Worm (Caenorhabditis elegans) whole organism, L4/young adult: ENCODE measurements around the gene F47C12.13.

Experiments
- W03F9.2 ChIP-seq: fragments of 150-350 bp; optimal IDR thresholded peaks from 2 replicates; lab custom pipeline; 2014; ENCODE audit warnings: missing biosample characterization, missing genetic modification characterization
- him-1 ChIP-seq: sonication (generic microtip); optimal IDR thresholded peaks from 2 replicates; lab custom pipeline; 2016; ENCODE audit warnings: missing genotype, missing genetic modification reagents, missing genetic modification characterization, missing compliant biosample characterization

DNA sequence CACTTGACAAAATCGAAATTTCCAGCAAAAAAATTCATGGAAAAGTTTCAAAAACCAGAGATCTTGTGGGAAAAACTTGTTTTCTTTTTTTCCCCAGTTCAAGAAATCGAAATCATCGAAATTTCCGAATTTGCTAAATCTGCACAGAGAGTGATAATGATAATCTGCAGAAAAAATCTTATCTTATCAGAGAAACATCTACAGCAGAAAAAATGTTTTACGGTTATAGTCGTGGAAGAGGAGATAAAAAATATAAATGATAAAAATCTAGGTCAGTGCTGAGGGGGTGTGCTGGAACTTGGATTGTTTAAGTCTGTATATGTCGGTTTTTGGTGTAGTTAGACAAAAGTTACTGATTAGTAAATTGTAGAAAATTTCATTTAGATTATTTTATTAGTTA is 38.1 kb upstream of the F47C12.13 start:
- no peak for TF ChIP-seq W03F9.2 (tag; lab: Kevin White, UChicago)
- no peak for TF ChIP-seq him-1 (tag; lab: Kevin White, UChicago)
